Worm (Caenorhabditis elegans) whole organism, young adult: ENCODE results near the gene popl-1.

Source experiments
- B0035.1 ChIP-seq: sonication (generic microtip); optimal IDR thresholded peaks from 2 replicates; lab custom pipeline; 2016; ENCODE audit warnings: missing genetic modification characterization, mild to moderate bottlenecking, missing compliant biosample characterization, missing genotype, missing genetic modification reagents
- C06A6.2 ChIP-seq: fragments of 200-800 bp; sonication (Bioruptor generic); conservative IDR thresholded peaks from 2 replicates; pipeline ENCODE4 v1.3.6; 2022; ENCODE audit warnings: missing genetic modification characterization, missing compliant biosample characterization
- F10E7.11 ChIP-seq: sonication (generic microtip); optimal IDR thresholded peaks from 2 replicates; lab custom pipeline; 2017; ENCODE audit warnings: mild to moderate bottlenecking, missing genetic modification characterization, moderate library complexity, missing compliant biosample characterization
- F22D6.2 ChIP-seq: sonication (generic microtip); optimal IDR thresholded peaks from 2 replicates; lab custom pipeline; 2016; ENCODE audit warnings: mild to moderate bottlenecking, missing genetic modification characterization, missing compliant biosample characterization
- F37B4.10 ChIP-seq: fragments of 200-800 bp; sonication (Bioruptor generic); IDR thresholded peaks from 2 replicates; pipeline ENCODE4 v1.3.6; 2022; ENCODE audit warnings: missing genetic modification characterization, missing compliant biosample characterization
- F57A8.1 ChIP-seq: fragments of 200-800 bp; sonication (Bioruptor generic); optimal IDR thresholded peaks from 2 replicates; lab custom pipeline; 2018; ENCODE audit warnings: mild to moderate bottlenecking, missing genetic modification characterization, moderate library complexity, missing compliant biosample characterization
- T07F8.4 ChIP-seq: sonication (generic microtip); optimal IDR thresholded peaks from 2 replicates; lab custom pipeline; 2016; ENCODE audit warnings: mild to moderate bottlenecking, missing genetic modification characterization, moderate library complexity, missing compliant biosample characterization
- Y67H2A.10 ChIP-seq: fragments of 200-800 bp; sonication (Bioruptor generic); conservative IDR thresholded peaks from 2 replicates; pipeline ENCODE4 v1.3.6; 2022; ENCODE audit warnings: missing genetic modification reagents, missing genetic modification characterization, missing compliant biosample characterization
- Y79H2A.3 ChIP-seq: fragments of 200-800 bp; sonication (Bioruptor generic); conservative IDR thresholded peaks from 2 replicates; pipeline ENCODE4 v1.3.6; 2022; ENCODE audit warnings: missing genetic modification reagents, missing genetic modification characterization, missing compliant biosample characterization
- ZK185.1 ChIP-seq: sonication (generic microtip); optimal IDR thresholded peaks from 2 replicates; lab custom pipeline; 2016; ENCODE audit warnings: mild to moderate bottlenecking, missing genetic modification characterization, missing compliant biosample characterization; ENCODE audit not compliant: poor library complexity, severe bottlenecking
- aptf-2 ChIP-seq: fragments of 200-800 bp; sonication (Bioruptor generic); conservative IDR thresholded peaks from 2 replicates; pipeline ENCODE4 v1.3.6; 2022; ENCODE audit warnings: missing genetic modification reagents, missing genetic modification characterization, missing compliant biosample characterization
- bed-2 ChIP-seq: fragments of 200-800 bp; sonication (Bioruptor generic); IDR thresholded peaks from 2 replicates; pipeline ENCODE4 v1.3.6; 2022; ENCODE audit warnings: missing genetic modification reagents, missing genetic modification characterization, missing compliant biosample characterization
- cebp-2 ChIP-seq: fragments of 200-800 bp; sonication (Bioruptor generic); IDR thresholded peaks from 2 replicates; pipeline ENCODE4 v1.3.6; 2022; ENCODE audit warnings: missing genetic modification characterization, missing compliant biosample characterization
- ceh-100 ChIP-seq: fragments of 200-800 bp; sonication (Bioruptor generic); IDR thresholded peaks from 2 replicates; pipeline ENCODE4 v1.3.6; 2022; ENCODE audit warnings: missing genetic modification reagents, missing genetic modification characterization, missing compliant biosample characterization
- ceh-58 ChIP-seq: fragments of 200-800 bp; sonication (Bioruptor generic); IDR thresholded peaks from 2 replicates; pipeline ENCODE4 v1.3.6; 2022; ENCODE audit warnings: missing genetic modification characterization, missing compliant biosample characterization
- efl-1 ChIP-seq: fragments of 150-350 bp; optimal IDR thresholded peaks from 2 replicates; lab custom pipeline; 2014; ENCODE audit warnings: missing biosample characterization, missing genetic modification reagents, missing genetic modification characterization
- egl-44 ChIP-seq: fragments of 200-800 bp; sonication (Bioruptor generic); IDR thresholded peaks from 2 replicates; pipeline ENCODE4 v1.3.6; 2022; ENCODE audit warnings: missing genetic modification reagents, missing genetic modification characterization, missing compliant biosample characterization
- egrh-3 ChIP-seq: fragments of 200-800 bp; sonication (Bioruptor generic); IDR thresholded peaks from 2 replicates; pipeline ENCODE4 v1.3.6; 2022; ENCODE audit warnings: missing genetic modification reagents, missing genetic modification characterization, missing compliant biosample characterization
- ekl-4 ChIP-seq: fragments of 200-800 bp; sonication (Bioruptor generic); IDR thresholded peaks from 2 replicates; pipeline ENCODE4 v1.3.6; 2022; ENCODE audit warnings: missing genetic modification reagents, missing genetic modification characterization, missing compliant biosample characterization
- hlh-12 ChIP-seq: sonication (generic microtip); optimal IDR thresholded peaks from 2 replicates; lab custom pipeline; 2016; ENCODE audit warnings: missing genetic modification characterization, missing compliant biosample characterization
- hlh-26 ChIP-seq: fragments of 200-800 bp; sonication (Bioruptor generic); conservative IDR thresholded peaks from 2 replicates; pipeline ENCODE4 v1.3.6; 2022; ENCODE audit warnings: missing genetic modification reagents, missing genetic modification characterization, missing compliant biosample characterization
- lsl-1 ChIP-seq: fragments of 200-800 bp; sonication (Bioruptor generic); optimal IDR thresholded peaks from 2 replicates; lab custom pipeline; 2018; ENCODE audit warnings: mild to moderate bottlenecking, missing genetic modification characterization, moderate library complexity, missing compliant biosample characterization
- madf-3 ChIP-seq: fragments of 200-800 bp; sonication (Bioruptor generic); IDR thresholded peaks from 2 replicates; pipeline ENCODE4 v1.3.6; 2022; ENCODE audit warnings: missing genetic modification reagents, missing genetic modification characterization, missing compliant biosample characterization
- mes-4 ChIP-seq: sonication (generic microtip); optimal IDR thresholded peaks from 2 replicates; lab custom pipeline; 2016; ENCODE audit warnings: missing genotype, missing genetic modification characterization, missing compliant biosample characterization
- mxl-1 ChIP-seq: sonication (generic microtip); optimal IDR thresholded peaks from 2 replicates; lab custom pipeline; 2016; ENCODE audit warnings: missing genetic modification characterization, missing compliant biosample characterization
- nhr-179 ChIP-seq: sonication (generic microtip); optimal IDR thresholded peaks from 2 replicates; lab custom pipeline; 2016; ENCODE audit warnings: mild to moderate bottlenecking, missing genetic modification characterization, missing compliant biosample characterization
- nhr-80 ChIP-seq: sonication (generic microtip); optimal IDR thresholded peaks from 2 replicates; lab custom pipeline; 2016; ENCODE audit warnings: missing genetic modification characterization, missing compliant biosample characterization
- nhr-90 ChIP-seq: sonication (generic microtip); optimal IDR thresholded peaks from 2 replicates; lab custom pipeline; 2016; ENCODE audit warnings: missing genotype, mild to moderate bottlenecking, missing genetic modification characterization, missing compliant biosample characterization
- pbrm-1 ChIP-seq: fragments of 200-800 bp; sonication (Bioruptor generic); IDR thresholded peaks from 2 replicates; pipeline ENCODE4 v1.3.6; 2022; ENCODE audit warnings: missing genetic modification reagents, missing genetic modification characterization, missing compliant biosample characterization
- rpc-1 ChIP-seq, 2 experiments: fragments of 150-350 bp in 1 of 2; sonication (generic microtip) in 1 of 2; optimal IDR thresholded peaks; 2 replicates each; lab custom pipeline; 2014 to 2018; ENCODE audit warnings: missing biosample characterization in 1 of 2, missing genetic modification characterization in 1 of 2, missing genetic modification reagents in 1 of 2, missing genotype in 1 of 2
- snpc-1.1 ChIP-seq: sonication (generic microtip); optimal IDR thresholded peaks from 2 replicates; lab custom pipeline; 2017; ENCODE audit warnings: missing genetic modification characterization, mild to moderate bottlenecking, missing compliant biosample characterization, antibody characterized with exemption, moderate library complexity, missing genotype, missing genetic modification reagents; ENCODE audit not compliant: insufficient read depth
- sptf-2 ChIP-seq: fragments of 200-800 bp; sonication (Bioruptor generic); optimal IDR thresholded peaks from 2 replicates; lab custom pipeline; 2018; ENCODE audit warnings: mild to moderate bottlenecking, missing genetic modification characterization, missing compliant biosample characterization
- tbp1 ChIP-seq: fragments of 200-800 bp; sonication (Bioruptor generic); optimal IDR thresholded peaks from 2 replicates; lab custom pipeline; 2018; ENCODE audit warnings: mild to moderate bottlenecking, missing genetic modification characterization, missing compliant biosample characterization
- tlf-1 ChIP-seq: fragments of 200-800 bp; sonication (Bioruptor generic); optimal IDR thresholded peaks from 2 replicates; lab custom pipeline; 2018; ENCODE audit warnings: mild to moderate bottlenecking, missing genetic modification characterization, missing compliant biosample characterization
- ztf-18 ChIP-seq: sonication (generic microtip); optimal IDR thresholded peaks from 2 replicates; lab custom pipeline; 2016; ENCODE audit warnings: missing genotype, mild to moderate bottlenecking, missing genetic modification characterization, missing compliant biosample characterization

popl-1 gene

DNA sequence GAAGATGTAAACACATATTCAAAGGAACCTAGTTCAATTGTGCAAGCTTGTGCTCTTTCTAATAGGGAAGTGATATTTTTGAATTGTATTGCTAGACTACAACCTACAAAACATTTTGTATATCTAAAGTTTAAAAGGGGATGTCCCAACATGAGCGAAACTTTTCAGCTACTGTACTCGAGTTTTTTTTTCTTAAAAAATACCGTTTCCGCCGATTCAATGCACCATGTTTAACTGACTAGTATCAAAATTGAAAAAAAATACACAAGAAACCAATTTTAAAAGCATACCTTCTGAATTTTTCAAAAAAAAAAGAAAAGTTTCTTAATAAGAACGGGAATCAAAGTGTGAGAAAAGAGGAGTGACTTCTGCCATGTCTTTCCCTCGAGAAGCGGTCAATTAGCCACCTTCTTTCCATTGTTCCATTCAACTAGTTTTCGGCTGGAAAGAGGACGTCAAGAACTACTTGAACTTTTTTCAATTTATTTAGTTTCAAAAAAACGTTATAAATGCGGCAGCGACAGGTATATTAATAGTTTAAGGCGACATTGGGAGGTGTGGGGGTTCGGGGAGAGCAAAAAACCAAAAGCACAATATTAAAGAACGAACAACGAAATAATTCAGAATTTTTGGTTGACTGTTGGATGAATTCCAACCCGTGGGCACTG, 15.3 kb downstream of the popl-1 start, which contains the start of gene nas-4 (continued):
- TF ChIP-seq nhr-179 (tag; lab: Kevin White, UChicago): peak; percentile 14
- 0 out of 2 replicates have a peak, but pooled peaks have one; percentile 25 for TF ChIP-seq pbrm-1 (GFP tag; lab: Robert Waterston, UW)
- no peak for TF ChIP-seq Y67H2A.10 (GFP tag; lab: Robert Waterston, UW)
- no peak for TF ChIP-seq tbp1 (GFP tag; lab: Kevin White, UChicago)

DNA sequence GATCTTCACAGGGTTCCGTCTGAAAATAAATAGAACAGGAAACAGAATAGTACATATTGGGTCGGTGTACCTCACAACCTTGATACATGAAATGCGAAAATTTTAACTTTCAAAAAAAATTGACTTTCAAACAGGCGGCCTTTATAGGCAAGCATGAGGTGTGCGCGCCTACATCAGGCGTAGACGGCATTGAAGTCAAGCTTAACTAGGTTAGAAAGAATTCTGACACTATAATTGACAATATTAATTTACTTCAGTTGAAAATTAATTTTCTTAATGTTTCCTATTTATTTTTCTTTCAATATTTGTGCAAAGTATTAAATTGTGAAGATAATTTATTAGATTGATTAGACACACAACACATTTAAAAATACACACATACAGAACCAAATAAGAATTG, 18.8 kb downstream of the popl-1 start, which contains the start of gene C05D11.5:
Gene C05D11.5, minus strand, starts transcription at position 101 of the 400 bp plus-strand sequence.
- no peak for TF ChIP-seq aptf-2 (GFP tag; lab: Robert Waterston, UW)
- no peak for TF ChIP-seq lsl-1 (GFP tag; lab: Kevin White, UChicago)
- TF ChIP-seq F22D6.2 (tag; lab: Kevin White, UChicago): no peak
- no peak for TF ChIP-seq mxl-1
- TF ChIP-seq efl-1 (GFP tag; lab: Kevin White, UChicago): no peak
- TF ChIP-seq ceh-100 (GFP tag; lab: Robert Waterston, UW): no peak
- TF ChIP-seq mes-4 (tag; lab: Kevin White, UChicago): no peak
- no peak for TF ChIP-seq F37B4.10 (GFP tag; lab: Robert Waterston, UW)
- TF ChIP-seq B0035.1 (tag; lab: Kevin White, UChicago): no peak
- TF ChIP-seq tlf-1 (GFP tag; lab: Kevin White, UChicago): no peak
- TF ChIP-seq bed-2 (GFP tag; lab: Robert Waterston, UW): no peak
- no peak for TF ChIP-seq C06A6.2 (GFP tag; lab: Robert Waterston, UW)
- no peak for TF ChIP-seq madf-3 (GFP tag; lab: Robert Waterston, UW)
- TF ChIP-seq, all 124 proteins: peak for 0

DNA sequence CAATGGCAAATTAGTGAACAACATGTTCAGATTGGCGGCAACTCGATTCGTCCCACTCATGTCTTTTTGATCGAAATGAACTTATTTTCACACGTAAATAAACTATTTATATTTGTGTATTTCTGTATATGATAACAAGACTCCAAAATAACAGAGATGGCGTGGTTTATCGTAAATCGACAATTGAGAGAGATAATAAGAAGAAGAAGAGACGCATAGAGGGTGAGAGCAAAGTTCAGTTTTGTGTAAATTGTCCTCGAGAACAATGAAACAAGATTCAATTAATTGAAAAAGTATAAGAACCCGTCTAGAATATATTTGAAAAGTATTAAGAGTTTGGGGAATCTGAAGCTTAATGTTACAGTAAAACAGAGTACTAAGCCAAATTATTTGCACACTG, 19.3 kb downstream of the popl-1 start:
- TF ChIP-seq F57A8.1 (GFP tag; lab: Kevin White, UChicago): no peak
- TF ChIP-seq nhr-80 (tag; lab: Kevin White, UChicago): peak; percentile 3

DNA sequence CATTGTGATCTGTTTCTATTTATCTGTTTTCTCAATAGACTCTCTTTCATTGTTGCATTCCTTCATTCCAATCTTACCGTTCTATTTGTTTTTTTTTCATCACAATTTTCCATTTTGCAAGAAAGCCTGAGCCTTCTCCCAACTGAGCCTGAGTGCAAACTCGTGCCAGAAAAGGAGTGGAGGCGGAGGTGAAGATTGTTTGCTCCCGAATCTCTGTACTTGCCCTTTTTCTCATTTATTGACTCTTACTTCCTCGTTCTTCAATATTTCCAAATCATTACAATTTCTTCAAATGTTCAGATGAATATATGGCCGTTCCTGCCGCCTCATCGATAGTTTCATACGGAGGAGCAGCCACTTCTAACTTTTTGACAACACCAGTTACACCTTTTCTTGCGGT, 23.9 kb downstream of the popl-1 start, which contains the start of gene let-756:
Gene let-756, plus strand, starts transcription at position 301 of the 400 bp plus-strand sequence.
- no peak for TF ChIP-seq Y79H2A.3 (GFP tag; lab: Robert Waterston, UW)
- no peak for TF ChIP-seq egrh-3
- TF ChIP-seq egl-44: no peak
- no peak for TF ChIP-seq madf-3 (GFP tag; lab: Robert Waterston, UW)
- TF ChIP-seq cebp-2 (GFP tag; lab: Robert Waterston, UW): no peak
- no peak for TF ChIP-seq nhr-90 (tag; lab: Kevin White, UChicago)
- TF ChIP-seq rpc-1 (optimal IDR thresholded peaks at IDR 0.05; lab: Kevin White, UChicago): no peak
- no peak for TF ChIP-seq rpc-1 (tag; optimal IDR thresholded peaks at IDR 0.05; lab: Kevin White, UChicago)
- no peak for TF ChIP-seq hlh-26 (GFP tag; lab: Robert Waterston, UW)

DNA sequence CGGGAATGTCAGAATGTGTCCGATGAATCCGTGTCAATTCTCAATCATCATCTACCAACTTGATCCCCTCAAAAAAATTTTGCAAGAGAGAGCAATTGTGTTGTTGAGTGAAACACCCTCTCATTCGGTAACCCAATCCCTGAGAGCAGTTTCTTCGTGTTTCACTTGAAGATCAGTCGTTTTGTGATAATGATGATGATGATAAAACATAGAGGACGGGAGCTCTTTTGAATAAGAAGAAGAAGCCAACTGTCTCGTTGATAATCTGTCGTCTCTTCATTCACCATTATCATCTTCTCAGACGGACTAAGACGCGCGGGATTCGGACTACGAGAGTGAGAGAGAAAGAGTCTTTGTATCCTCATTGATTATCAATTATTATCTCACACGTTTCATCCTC, 25.6 kb downstream of the popl-1 start:
- TF ChIP-seq T07F8.4 (tag; lab: Kevin White, UChicago) (no peak), egrh-3 (no peak), hlh-12 (no peak), nhr-80 (tag; lab: Kevin White, UChicago) (no peak), rpc-1 (optimal IDR thresholded peaks at IDR 0.05; lab: Kevin White, UChicago) (no peak), rpc-1 (tag; optimal IDR thresholded peaks at IDR 0.05; lab: Kevin White, UChicago) (no peak), ztf-18 (no peak), snpc-1.1 (tag; lab: Kevin White, UChicago) (no peak), F10E7.11 (tag; lab: Kevin White, UChicago) (no peak), sptf-2 (GFP tag; lab: Kevin White, UChicago) (no peak), ceh-58 (GFP tag; lab: Robert Waterston, UW) (no peak), ZK185.1 (no peak), ekl-4 (no peak)
